Fruit fly (Drosophila melanogaster) Kc167 (cell line): ENCODE data around the gene CG10750.

Experiments used
- insv ChIP-seq: fragments of >200 bp; optimal IDR thresholded peaks from 3 replicates; lab custom pipeline; 2018; ENCODE audit warnings: missing external identifiers
- psq ChIP-seq: fragments of >200 bp; optimal IDR thresholded peaks from 2 replicates; lab custom pipeline; 2017; ENCODE audit warnings: missing external identifiers

DNA sequence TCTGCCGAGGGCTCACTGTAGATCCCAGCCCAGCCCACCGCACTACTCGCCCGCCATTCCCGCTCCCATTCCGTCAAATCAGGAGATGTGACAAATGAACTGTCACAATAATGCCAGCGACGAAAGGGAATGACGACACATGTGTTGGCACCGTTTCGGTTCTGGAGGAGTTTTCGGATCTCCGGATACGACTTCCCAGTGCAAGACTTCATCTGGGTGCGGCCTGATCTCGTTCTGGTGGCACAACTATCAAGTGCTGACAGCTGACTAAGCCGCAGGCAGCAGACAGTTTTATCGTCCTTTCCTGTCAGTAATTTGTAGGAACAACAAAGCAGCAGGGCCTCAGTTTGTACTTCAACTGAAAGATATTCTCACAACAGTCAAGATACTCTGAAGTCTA, 22.7 kb downstream of the CG10750 start:
- TF ChIP-seq insv: no peak
- TF ChIP-seq psq (lab: Kevin White, UChicago): no peak
